Fruit fly (Drosophila melanogaster) ovary, adult (tissue): ENCODE results near the gene SLIRP1.

ENCODE experiments used
- CG17801 ChIP-seq: fragments of 200-800 bp; optimal IDR thresholded peaks from 2 replicates; lab custom pipeline; 2019; ENCODE audit warnings: missing biosample characterization, mild to moderate bottlenecking, missing genetic modification characterization, moderate library complexity; ENCODE audit not compliant: partially characterized antibody

The SLIRP1 gene

DNA sequence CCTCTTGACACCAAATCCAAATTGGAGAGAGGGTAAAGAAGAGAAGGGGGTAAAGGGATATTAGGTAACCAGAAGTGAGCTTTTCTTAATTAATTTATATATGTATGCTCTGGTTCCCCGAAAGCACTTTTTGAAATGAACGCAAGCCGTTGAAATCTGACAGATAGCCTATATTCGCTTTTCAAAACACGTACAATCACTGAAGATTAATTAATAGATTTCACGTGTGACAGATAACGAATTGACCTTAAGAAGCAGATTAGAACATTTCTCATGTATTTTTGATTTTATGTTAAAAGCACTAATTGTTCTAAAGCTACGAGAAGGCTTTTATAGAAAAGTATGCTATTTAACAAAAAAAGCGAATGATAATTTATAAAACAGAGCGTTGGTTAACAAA, 18.0 kb upstream of the SLIRP1 start:
- no peak for TF ChIP-seq CG17801

DNA sequence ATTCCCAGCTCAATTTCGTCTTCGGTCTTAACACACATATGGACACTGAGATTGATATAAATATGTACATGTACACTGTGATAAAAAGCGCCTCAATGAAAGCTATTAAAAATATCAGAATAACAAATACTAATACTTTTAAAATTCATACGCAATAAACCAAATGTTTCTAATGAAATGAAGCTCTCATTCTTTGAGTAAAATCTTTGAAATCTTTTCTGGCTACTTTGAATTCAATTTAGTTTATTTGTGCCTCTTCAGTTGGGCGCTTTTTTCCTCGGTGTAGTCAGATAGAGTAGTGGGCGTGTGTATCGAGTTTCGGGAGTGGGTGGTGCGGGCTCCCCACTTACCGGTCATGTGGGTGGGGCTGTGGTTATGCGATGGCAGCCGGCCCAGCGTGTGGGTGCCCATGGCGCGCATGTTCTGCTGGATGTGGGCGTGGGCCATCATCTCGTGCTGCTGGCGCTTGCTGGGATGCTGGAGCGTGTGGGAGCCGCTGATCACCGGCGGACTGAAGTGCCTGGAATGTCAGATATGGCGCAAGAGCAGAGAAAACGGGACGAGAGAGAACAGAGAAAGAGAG, 15.5 kb upstream of the SLIRP1 start:
- no peak for TF ChIP-seq CG17801

DNA sequence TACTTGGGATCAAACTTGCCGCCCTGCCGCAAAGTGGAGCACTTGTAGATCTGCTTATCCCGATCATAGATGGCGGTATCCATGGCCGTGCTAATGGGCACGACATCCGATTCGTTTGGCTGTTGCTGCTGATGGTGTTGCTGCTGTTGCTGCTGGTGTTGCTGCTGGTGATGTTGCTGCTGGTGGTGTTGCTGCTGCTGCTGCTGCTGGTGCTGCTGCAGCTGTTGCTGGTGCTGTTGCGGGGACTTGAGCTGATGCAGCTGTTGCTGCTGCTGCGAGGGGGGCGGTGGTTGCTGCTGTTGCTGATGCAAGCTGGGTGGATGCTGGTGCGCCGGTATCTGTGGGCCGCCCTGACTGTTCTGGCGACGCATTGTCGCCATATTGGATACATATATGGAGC, 14.0 kb upstream of the SLIRP1 start:
- no peak for TF ChIP-seq CG17801

DNA sequence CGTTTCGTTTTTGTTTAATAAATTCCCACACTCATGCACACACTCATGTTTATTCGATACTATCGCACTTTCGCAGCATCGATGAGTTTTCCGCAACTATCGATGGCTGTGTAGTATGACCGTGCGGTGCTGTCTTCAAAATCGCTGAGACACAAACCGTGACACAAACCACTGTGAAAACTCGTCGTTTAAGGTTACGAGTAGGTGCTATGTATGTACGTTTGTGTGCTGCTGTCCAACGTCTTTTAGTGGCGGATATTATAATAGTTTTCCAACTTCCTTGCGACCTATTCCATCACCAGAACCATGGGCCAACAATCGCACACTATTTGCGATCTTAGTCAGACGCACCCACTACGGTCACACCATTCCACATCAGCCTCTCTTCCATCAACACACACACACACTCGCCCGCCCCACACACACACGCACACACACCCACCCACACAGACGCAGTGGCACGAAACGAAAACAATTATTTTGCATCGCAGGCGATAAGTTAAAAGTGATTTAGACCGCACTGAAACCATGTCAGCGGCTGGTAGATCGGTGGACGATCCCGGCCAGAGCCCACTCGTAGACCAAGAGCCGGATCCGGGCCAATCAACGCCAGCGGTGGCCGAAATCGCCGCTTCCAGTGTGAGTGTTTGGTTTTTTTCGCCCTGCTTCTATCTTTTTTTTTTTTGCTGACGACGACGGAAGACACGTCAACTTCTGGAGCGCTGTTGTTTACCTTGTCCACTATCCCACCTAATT, 5.0 kb upstream of the SLIRP1 start, which contains the start of the genes Dd and CG1486:
TSS of gene Dd (minus strand) at position 77 of the 756 bp plus-strand sequence.
TSS of gene CG1486 (plus strand) at position 114 of the 756 bp plus-strand sequence.
- peak; percentile 50 for TF ChIP-seq CG17801

DNA sequence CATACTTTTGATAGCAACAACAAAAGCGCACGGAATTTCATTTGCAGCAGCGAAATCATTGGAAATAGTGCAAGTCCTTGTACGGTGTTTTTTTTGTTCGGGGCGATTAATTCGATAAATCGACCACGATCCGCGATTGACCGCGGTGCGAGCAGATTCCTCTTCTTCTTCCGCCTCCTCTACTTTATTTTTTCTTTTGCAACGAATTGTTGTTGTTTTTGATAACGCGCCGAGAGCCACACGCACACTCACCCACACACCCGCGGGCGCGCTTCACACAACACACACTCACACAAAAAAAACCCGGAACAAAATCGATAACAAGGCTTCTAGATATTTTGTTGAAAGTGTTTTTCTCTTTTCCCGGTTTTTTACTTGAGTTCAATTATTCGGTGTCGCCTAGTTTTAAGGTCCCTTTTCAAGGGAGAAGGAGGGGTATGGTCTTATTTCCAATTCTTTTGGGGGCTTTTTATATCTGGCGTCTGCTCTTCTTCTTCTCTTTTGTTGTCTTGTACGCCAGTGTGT, 4.1 kb upstream of the SLIRP1 start:
- no peak for TF ChIP-seq CG17801

DNA sequence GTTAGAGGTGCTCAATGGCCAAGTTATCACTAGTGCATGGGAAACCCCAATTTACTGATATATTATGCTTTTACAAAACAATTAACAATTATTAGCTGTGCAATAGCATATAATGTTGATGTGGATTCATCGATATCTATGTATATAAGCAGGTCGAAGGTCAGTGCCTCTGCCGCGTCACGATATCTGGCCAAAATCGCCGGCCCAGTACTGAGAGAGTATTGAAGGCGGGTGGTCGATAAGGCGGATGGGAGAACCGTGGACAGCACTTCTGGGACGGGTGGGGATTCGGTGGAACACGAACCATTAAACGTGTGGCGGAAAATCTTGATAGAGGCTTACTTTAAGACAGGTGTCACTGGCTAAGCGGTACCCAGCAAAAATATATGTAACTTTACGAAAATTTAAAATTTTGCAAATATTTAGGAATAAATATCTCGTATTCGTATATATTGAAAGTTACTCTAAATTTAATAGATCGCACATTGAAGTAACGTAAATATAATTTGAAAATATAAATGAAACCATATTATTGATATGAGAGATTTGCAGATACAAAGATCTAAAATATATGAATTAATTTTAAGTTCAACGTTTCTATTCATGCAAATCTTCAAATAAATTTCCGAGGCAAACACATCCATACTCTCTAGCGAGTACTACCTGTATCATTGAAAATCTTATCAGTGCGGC, 3.3 kb upstream of the SLIRP1 start:
- TF ChIP-seq CG17801: peak; percentile 59

DNA sequence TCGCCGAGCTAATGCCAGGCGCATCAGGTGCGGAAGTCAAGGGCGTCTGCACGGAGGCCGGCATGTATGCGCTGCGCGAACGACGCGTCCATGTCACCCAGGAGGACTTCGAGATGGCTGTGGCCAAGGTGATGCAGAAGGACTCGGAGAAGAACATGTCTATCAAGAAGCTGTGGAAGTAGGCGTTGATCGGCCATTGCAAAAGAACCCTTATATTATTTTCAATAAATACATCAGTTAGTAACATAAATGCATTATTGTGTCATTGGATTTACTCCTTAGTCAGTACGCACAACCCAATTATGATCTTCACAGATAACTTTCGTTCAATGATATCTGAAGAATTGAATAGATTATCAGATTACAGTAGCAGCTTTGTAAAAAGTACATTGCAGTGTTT, 1.7 kb downstream of the SLIRP1 start, which contains the start of gene CG1801:
TSS of gene CG1801 (minus strand) at position 101 of the 400 bp plus-strand sequence.
- TF ChIP-seq CG17801: no peak

DNA sequence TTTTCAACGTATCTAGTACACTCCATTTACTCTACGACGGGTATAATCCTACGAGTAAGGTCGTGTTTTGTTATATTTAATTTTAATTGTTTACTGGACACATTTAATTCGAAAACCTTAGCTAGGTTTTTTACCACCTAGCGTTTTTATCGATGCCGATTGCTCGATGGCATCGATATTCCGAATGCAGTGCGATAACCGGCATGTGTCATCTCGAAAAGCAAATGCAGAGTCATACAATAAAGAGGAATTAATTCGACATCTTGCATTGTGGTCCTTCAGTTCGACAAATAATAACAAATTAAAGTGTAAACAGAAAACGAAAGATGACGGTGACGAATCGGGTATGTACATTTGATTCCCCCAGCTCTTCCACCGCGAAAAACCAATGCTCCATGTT, 3.2 kb downstream of the SLIRP1 start, which contains the start of gene Rpt6:
TSS of gene Rpt6 (plus strand) at position 201 of the 400 bp plus-strand sequence.
- peak; percentile 6 for TF ChIP-seq CG17801

DNA sequence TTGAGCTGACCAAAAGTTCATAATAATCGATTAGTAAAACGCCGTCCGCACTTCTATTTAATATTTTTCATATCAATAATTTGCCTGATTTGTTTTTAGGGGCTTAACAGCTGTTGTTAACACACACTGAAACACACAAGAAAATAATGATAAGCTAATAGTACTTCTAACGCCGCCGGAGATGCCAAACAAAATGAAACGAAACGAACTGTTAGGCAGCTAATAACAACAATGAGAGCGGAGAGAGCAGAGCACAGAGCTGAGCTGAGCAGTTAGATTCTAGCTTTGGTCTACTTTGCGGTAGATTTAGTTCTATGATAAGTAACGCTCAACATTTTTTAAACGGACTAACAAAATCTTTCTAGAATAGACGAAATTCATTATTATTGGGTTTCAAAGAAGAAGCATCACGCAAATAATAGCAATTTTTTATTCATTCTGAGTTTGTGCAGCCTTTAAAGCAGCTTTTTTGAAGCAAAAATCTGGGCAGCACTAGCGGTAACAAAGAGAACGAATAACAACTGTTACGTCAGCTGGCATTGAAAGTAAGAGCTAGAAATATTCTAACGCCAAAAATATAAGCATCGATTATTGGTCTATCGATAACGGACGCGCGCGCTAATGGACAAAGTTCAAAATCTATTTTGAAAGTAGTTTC, 12.5 kb downstream of the SLIRP1 start, which contains the start of gene Abca3:
TSS of gene Abca3 (minus strand) at position 181 of the 658 bp plus-strand sequence.
- peak; percentile 82 for TF ChIP-seq CG17801

DNA sequence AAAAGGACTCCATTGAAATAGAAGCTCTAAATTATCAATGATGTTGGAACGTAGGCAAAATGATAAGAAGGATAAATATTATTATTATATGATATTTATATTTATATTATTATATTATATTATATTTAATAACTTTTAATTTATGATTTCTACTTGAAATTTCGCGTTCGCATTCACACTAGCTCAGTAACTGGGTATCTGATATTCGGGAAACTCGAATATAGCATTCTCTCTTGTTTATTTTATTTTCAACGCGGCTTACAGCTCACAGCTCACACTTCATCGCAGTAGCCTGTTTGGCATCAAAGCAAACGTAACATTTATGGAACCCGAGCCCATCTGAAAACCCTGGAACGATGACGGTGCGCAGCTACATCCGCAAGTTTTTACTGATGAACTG, 34.1 kb downstream of the SLIRP1 start, which contains the start of gene CG1494:
TSS of gene CG1494 (plus strand) at position 301 of the 400 bp plus-strand sequence.
- no peak for TF ChIP-seq CG17801

DNA sequence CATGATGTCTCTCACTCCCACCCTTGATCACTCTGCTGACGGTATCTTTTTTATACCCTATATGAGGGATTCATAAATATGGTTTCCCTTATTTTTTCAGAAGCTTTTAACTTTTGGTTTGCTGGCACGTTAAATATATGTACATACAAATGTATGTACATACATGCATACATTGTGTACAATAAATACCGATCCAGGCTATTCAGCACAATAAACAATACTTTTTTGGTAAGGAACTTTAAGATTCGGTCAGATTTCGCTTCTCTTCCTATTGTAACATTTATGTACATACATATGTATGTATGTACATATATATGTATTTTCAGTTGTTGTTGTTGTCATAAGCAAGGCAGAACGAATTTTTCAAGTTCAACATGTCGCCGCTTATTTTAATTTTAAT, 37.1 kb downstream of the SLIRP1 start:
- TF ChIP-seq CG17801: no peak

DNA sequence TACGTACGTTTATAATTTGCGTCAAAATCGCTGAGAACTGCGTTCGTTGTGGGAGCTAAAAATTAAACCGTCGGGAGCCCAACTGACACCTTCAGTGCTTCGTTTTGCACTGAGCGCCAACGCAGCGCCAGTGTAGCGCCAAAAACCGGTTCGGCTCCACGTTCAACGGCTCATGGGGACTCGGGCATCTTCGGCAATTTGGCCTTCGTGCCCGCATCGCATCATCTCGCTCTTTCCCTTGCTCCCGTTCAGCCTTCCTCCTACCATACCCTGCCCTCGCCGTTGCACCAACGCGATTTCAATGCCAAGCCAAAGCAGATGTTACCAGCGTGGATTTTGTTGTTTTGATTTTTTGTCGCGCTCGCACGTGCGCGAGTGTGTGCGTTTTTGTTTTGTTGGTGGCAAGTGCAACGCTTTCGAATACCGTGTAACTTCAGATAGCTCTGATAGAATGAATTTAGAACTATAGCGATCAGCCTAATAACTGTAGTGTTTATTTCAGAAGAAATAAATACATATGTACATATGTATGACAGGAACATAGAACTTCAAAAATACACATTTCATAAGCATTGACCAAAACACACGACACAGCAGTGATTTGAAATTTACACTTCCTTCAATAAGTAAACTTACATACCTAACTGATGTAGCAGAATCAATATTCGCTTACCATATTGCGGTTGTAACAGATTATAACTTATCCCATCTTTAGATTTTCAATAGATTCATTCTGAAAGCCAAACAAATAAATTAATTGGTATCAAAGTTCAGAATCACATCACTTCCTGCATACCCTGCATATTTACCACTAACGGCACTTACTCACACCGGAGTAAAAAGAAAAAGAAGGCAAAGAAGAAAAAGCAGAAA, 37.8 kb downstream of the SLIRP1 start, which contains the start of gene Mnr:
TSS of gene Mnr (minus strand) at position 133 of the 873 bp plus-strand sequence.
- peak; percentile 10 for TF ChIP-seq CG17801

DNA sequence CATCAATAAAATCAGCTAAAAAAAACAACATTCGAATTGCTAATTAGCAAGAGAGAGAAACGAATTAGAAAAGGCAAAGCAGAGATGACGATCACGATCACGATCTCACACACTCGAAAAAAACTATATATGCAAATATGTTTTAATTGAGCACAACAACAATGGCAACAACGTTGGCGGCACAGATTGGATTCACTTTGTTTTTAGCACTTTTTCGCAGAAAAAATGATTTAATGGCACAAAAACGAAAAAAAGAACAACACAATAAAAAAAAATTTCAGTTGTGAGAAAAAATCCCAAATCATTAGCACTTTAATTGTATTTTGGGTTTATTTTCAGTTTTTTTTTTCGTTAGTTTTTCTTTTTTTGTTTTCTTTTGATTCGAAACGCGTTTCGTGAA, 38.5 kb downstream of the SLIRP1 start:
- no peak for TF ChIP-seq CG17801

DNA sequence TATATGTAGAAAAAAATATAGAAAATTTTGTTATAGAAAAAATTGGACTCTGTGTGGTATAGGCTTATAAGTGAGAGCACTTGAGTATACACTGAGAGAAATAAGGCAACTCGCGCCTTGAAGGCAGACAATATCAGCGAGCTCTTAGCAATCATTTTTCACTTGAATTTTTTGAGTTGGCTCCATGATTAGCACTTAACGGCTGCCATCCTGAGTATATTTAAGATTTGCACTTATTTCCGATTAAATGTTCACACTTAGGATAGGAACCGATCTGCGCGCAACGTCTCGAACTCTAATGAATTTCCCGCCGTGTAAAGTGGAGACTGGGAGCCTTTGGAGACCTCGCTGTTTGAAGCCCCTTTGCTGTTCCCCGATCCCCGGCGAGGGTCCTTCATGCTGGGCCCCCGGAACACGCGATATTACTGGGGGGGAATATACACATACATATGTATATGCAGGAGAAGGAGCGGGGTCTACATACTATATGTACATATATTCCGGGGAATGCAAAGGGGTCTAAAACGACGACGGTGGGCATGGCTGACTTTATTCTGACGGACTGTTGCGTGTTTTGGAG, 39.7 kb downstream of the SLIRP1 start:
- no peak for TF ChIP-seq CG17801

DNA sequence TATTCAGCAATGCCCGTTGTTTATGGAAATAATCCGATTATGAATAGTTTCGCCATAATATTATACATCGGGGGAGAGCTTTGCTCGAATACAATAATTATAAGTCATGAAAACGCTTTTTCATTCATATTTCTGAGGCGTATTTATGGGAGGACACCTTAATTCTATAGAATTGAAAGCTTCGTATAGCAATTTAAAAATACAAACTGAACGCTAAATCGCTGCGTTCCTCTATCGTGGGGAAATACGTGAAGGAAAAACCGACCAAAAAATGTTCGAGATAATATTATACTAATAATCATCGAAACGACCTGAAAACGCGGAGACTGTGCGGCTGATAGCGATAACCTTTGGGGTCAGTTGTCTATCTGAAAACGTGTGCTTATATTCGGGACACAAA, 42.6 kb downstream of the SLIRP1 start:
- no peak for TF ChIP-seq CG17801
